Worm (Caenorhabditis elegans): Measurements from ENCODE around the gene C16C8.5.

- no peak for TF ChIP-seq ama-1 (optimal IDR thresholded peaks at IDR 0.05)
- TF ChIP-seq ztf-4 (tag; optimal IDR thresholded peaks at IDR 0.05), result no peak
- no peak for TF ChIP-seq fos-1 (tag; optimal IDR thresholded peaks at IDR 0.05)
- no peak for TF ChIP-seq C34F6.9 (tag; optimal IDR thresholded peaks at IDR 0.05)
- no peak for TF ChIP-seq snpc-4 (tag; optimal IDR thresholded peaks at IDR 0.05)
- TF ChIP-seq nhr-10 (tag; optimal IDR thresholded peaks at IDR 0.05), result no peak
- TF ChIP-seq egl-27 (tag; optimal IDR thresholded peaks at IDR 0.05), result no peak
- no peak for TF ChIP-seq ZK546.5 (tag; optimal IDR thresholded peaks at IDR 0.05)
Observed at ce11 chrII:3416528-3416927, 28.7 kb downstream of the C16C8.5 start, which contains the start of gene nep-6.

All from whole organism, L2 larva.